Worm (Caenorhabditis elegans): Measurements from ENCODE around the gene swd-2.1.

DNA sequence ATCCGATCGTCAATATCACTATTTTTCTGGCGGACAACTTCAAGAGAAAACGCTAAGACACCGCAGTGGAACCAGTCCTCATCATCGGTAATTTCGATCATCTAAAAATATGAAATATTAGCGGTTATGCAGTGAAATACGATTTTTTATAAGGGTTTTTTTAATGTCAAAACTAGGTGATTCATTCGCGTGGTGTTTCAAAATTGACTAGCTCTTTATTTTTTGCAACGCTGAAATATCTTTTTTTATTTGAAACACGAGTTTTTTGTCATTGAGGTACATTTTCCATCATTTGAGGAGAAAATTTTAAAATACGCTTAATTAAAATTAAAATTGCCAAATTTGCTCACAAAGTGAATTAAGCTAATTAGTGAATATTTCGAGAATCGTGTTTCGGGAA lies 16.3 kb upstream of the swd-2.1 start, which contains the start of gene dsb-3:
- TF ChIP-seq pqm-1 (tag; optimal IDR thresholded peaks at IDR 0.05) (no peak), ceh-24 (tag; optimal IDR thresholded peaks at IDR 0.05) (no peak)

Data from whole organism, late embryonic.